Worm (Caenorhabditis elegans): ENCODE measurements around the gene F35B12.10.

F35B12.10 gene

ce11 chrV:11615948-11616681 lies 13.0 kb downstream of the F35B12.10 start, which contains the start of gene nlp-24 (continued):
- TF ChIP-seq sup-37 (GFP tag; optimal IDR thresholded peaks at IDR 0.05) (no peak), ztf-4 (tag; optimal IDR thresholded peaks at IDR 0.05) (no peak), efl-1 (optimal IDR thresholded peaks at IDR 0.05) (no peak), efl-1 (GFP tag; optimal IDR thresholded peaks at IDR 0.05 in 1 of 2) (peak in 1 of 2 experiments; percentile 33), mdl-1 (tag; optimal IDR thresholded peaks at IDR 0.05) (no peak), nhr-20 (tag; optimal IDR thresholded peaks at IDR 0.05) (peak; percentile 83), swsn-7 (tag; optimal IDR thresholded peaks at IDR 0.05) (no peak), pqm-1 (tag; optimal IDR thresholded peaks at IDR 0.05) (no peak), isw-1 (GFP tag; IDR thresholded peaks at IDR 0.05) (no peak), ces-1 (GFP tag; optimal IDR thresholded peaks at IDR 0.05) (no peak), unc-62 (GFP tag; optimal IDR thresholded peaks at IDR 0.05) (no peak), tbx-2 (tag; optimal IDR thresholded peaks at IDR 0.05) (peak; percentile 12), unc-30 (tag; optimal IDR thresholded peaks at IDR 0.05) (no peak), lin-39 (tag; optimal IDR thresholded peaks at IDR 0.05) (no peak), Y116A8C.19 (tag; optimal IDR thresholded peaks at IDR 0.05; ENCODE audit: borderline replicate concordance) (no peak), elt-2 (tag; optimal IDR thresholded peaks at IDR 0.05) (no peak), blmp-1 (tag; optimal IDR thresholded peaks at IDR 0.05) (peak; percentile 59), fos-1 (tag; optimal IDR thresholded peaks at IDR 0.05) (no peak), lin-14 (GFP tag; optimal IDR thresholded peaks at IDR 0.05) (peak; percentile 59), sptf-1 (tag; optimal IDR thresholded peaks at IDR 0.05) (no peak), sox-4 (tag; optimal IDR thresholded peaks at IDR 0.05) (no peak), lin-35 (GFP tag; optimal IDR thresholded peaks at IDR 0.05) (peak in 1 of 2 experiments; percentile 24), tlp-1 (tag; optimal IDR thresholded peaks at IDR 0.05) (no peak), F16B12.6 (tag; optimal IDR thresholded peaks at IDR 0.05) (no peak), mep-1 (tag; optimal IDR thresholded peaks at IDR 0.05) (no peak), vab-15 (tag; optimal IDR thresholded peaks at IDR 0.05) (no peak), egl-27 (tag; optimal IDR thresholded peaks at IDR 0.05) (no peak), xbp-1 (tag; optimal IDR thresholded peaks at IDR 0.05) (no peak), alr-1 (tag; optimal IDR thresholded peaks at IDR 0.05; ENCODE audit: borderline replicate concordance) (no peak), snpc-4 (tag; optimal IDR thresholded peaks at IDR 0.05) (no peak), lsy-2 (tag; optimal IDR thresholded peaks at IDR 0.05) (peak; percentile 3 to 8), fkh-4 (tag; optimal IDR thresholded peaks at IDR 0.05; ENCODE audit: borderline replicate concordance) (no peak), nhr-84 (tag; optimal IDR thresholded peaks at IDR 0.05) (no peak)

- no peak for TF ChIP-seq efl-1 (optimal IDR thresholded peaks at IDR 0.05)
- TF ChIP-seq efl-1 (GFP tag; optimal IDR thresholded peaks at IDR 0.05 in 1 of 2), result peak in 1 of 2 experiments; percentile 20
- peak; percentile 64 for TF ChIP-seq nhr-71 (tag; optimal IDR thresholded peaks at IDR 0.05)
- TF ChIP-seq F16B12.6 (tag; optimal IDR thresholded peaks at IDR 0.05), result no peak
- peak in 1 of 2 experiments; percentile 0 for TF ChIP-seq lin-35 (GFP tag; optimal IDR thresholded peaks at IDR 0.05)
- peak; percentile 93 for TF ChIP-seq nhr-85 (tag)
- TF ChIP-seq nhr-20 (tag; optimal IDR thresholded peaks at IDR 0.05), result peak; percentile 77
- 0 out of 2 replicates have a peak, but pooled peaks have one; percentile 15 for TF ChIP-seq nhr-19 (GFP tag; conservative IDR thresholded peaks at IDR 0.05)
- no peak for TF ChIP-seq dpl-1 (GFP tag; optimal IDR thresholded peaks at IDR 0.05)
- TF ChIP-seq blmp-1 (tag; optimal IDR thresholded peaks at IDR 0.05), result peak; percentile 5
- peak; percentile 49 for TF ChIP-seq nhr-90 (tag; optimal IDR thresholded peaks at IDR 0.05; ENCODE audit: poor library complexity)
- TF ChIP-seq elt-2 (tag; optimal IDR thresholded peaks at IDR 0.05), result peak; percentile 89
- TF ChIP-seq mep-1 (tag; optimal IDR thresholded peaks at IDR 0.05), result peak; percentile 40
- TF ChIP-seq tbx-2 (tag; optimal IDR thresholded peaks at IDR 0.05), result peak; percentile 46
- TF ChIP-seq mdl-1 (tag; optimal IDR thresholded peaks at IDR 0.05), result no peak
- peak; percentile 49 for TF ChIP-seq snu-23 (GFP tag; optimal IDR thresholded peaks at IDR 0.05)
- TF ChIP-seq lin-14 (GFP tag; optimal IDR thresholded peaks at IDR 0.05), result peak; percentile 69
- TF ChIP-seq nhr-11 (tag; optimal IDR thresholded peaks at IDR 0.05), result no peak
- peak in 3 of 6 experiments; percentile 69 to 96 (median 94) for TF ChIP-seq elt-3 (tag; optimal IDR thresholded peaks at IDR 0.05)
Observed at ce11 chrV:11614805-11615497, 14.1 kb downstream of the F35B12.10 start.
